Worm (Caenorhabditis elegans) whole organism, L1 larva: ENCODE data around the gene irk-3.

ENCODE experiments used
- F16B12.6 ChIP-seq: fragments of 150-350 bp; optimal IDR thresholded peaks from 2 replicates; lab custom pipeline; 2014; ENCODE audit warnings: missing biosample characterization, missing genetic modification characterization
- alr-1 ChIP-seq: fragments of 200-800 bp; sonication (Bioruptor generic); optimal IDR thresholded peaks from 2 replicates; lab custom pipeline; 2018; ENCODE audit warnings: borderline replicate concordance, mild to moderate bottlenecking, missing genetic modification characterization, missing compliant biosample characterization
- aly-2 ChIP-seq: fragments of 150-350 bp; optimal IDR thresholded peaks from 2 replicates; lab custom pipeline; 2014; ENCODE audit warnings: missing biosample characterization, missing genetic modification characterization
- ama-1 ChIP-seq: fragments of 150-350 bp; optimal IDR thresholded peaks from 2 replicates; lab custom pipeline; 2014
- blmp-1 ChIP-seq: fragments of 150-350 bp; optimal IDR thresholded peaks from 2 replicates; lab custom pipeline; 2014; ENCODE audit warnings: missing biosample characterization, missing genetic modification characterization
- ceh-8 ChIP-seq: fragments of 200-800 bp; sonication (Bioruptor generic); optimal IDR thresholded peaks from 2 replicates; lab custom pipeline; 2018; ENCODE audit warnings: mild to moderate bottlenecking, missing genetic modification characterization, moderate library complexity, missing compliant biosample characterization
- ceh-88 ChIP-seq: fragments of 200-800 bp; sonication (Bioruptor generic); IDR thresholded peaks from 2 replicates; pipeline ENCODE4 v1.3.6; 2022; ENCODE audit warnings: missing genetic modification characterization, missing compliant biosample characterization
- ces-1 ChIP-seq: fragments of 150-350 bp; optimal IDR thresholded peaks from 2 replicates; lab custom pipeline; 2014; ENCODE audit warnings: missing biosample characterization, missing genetic modification reagents, missing genetic modification characterization
- dpl-1 ChIP-seq, 3 experiments: fragments of 150-350 bp in 2 of 3; sonication (generic microtip) in 1 of 3; optimal IDR thresholded peaks; 2 replicates each; lab custom pipeline; 2014 to 2017; ENCODE audit warnings: missing biosample characterization in 3 of 3, missing genetic modification characterization in 3 of 3, missing genetic modification reagents in 3 of 3
- elt-2 ChIP-seq: sonication (generic microtip); optimal IDR thresholded peaks from 2 replicates; lab custom pipeline; 2016; ENCODE audit warnings: missing genetic modification characterization, mild to moderate bottlenecking, inconsistent platforms, missing compliant biosample characterization, missing genetic modification reagents
- elt-3 ChIP-seq, 6 experiments: fragments of 150-350 bp in 1 of 6; sonication (generic microtip); optimal IDR thresholded peaks; 2 replicates each; lab custom pipeline; 2017 to 2018; ENCODE audit warnings: missing biosample characterization in 6 of 6, missing genetic modification characterization in 6 of 6, inconsistent platforms in 1 of 6
- ets-5 ChIP-seq: fragments of 200-800 bp; sonication (Bioruptor generic); IDR thresholded peaks from 2 replicates; pipeline ENCODE4 v1.3.6; 2022; ENCODE audit warnings: missing genetic modification characterization, missing compliant biosample characterization
- fkh-10 ChIP-seq: sonication (generic microtip); optimal IDR thresholded peaks from 2 replicates; lab custom pipeline; 2017; ENCODE audit warnings: missing biosample characterization, missing genetic modification reagents, missing genetic modification characterization
- fkh-4 ChIP-seq: sonication (generic microtip); optimal IDR thresholded peaks from 2 replicates; lab custom pipeline; 2016; ENCODE audit warnings: missing compliant biosample characterization, missing genetic modification characterization, borderline replicate concordance
- fkh-8 ChIP-seq: sonication (generic microtip); optimal IDR thresholded peaks from 2 replicates; lab custom pipeline; 2016; ENCODE audit warnings: mild to moderate bottlenecking, missing genetic modification characterization, missing compliant biosample characterization
- hpl-2 ChIP-seq: fragments of 150-350 bp; optimal IDR thresholded peaks from 2 replicates; lab custom pipeline; 2014; ENCODE audit warnings: missing biosample characterization, missing genetic modification reagents, missing genetic modification characterization
- irx-1 ChIP-seq: sonication (generic microtip); optimal IDR thresholded peaks from 2 replicates; lab custom pipeline; 2016; ENCODE audit warnings: missing genetic modification characterization, missing compliant biosample characterization
- jun-1 ChIP-seq: fragments of 150-350 bp; optimal IDR thresholded peaks from 2 replicates; lab custom pipeline; 2014; ENCODE audit warnings: missing biosample characterization, missing genetic modification reagents, missing genetic modification characterization
- lin-13 ChIP-seq: fragments of 150-350 bp; optimal IDR thresholded peaks from 2 replicates; lab custom pipeline; 2014; ENCODE audit warnings: missing biosample characterization, missing genetic modification reagents, missing genetic modification characterization
- lin-14 ChIP-seq: fragments of 200-800 bp; sonication (Bioruptor generic); optimal IDR thresholded peaks from 2 replicates; lab custom pipeline; 2018; ENCODE audit warnings: mild to moderate bottlenecking, missing genetic modification characterization, moderate library complexity, missing compliant biosample characterization
- lin-35 ChIP-seq, 2 experiments: fragments of 150-350 bp; optimal IDR thresholded peaks; 2 replicates each; lab custom pipeline; 2014; ENCODE audit warnings: missing biosample characterization in 2 of 2, missing genetic modification characterization in 2 of 2, missing genetic modification reagents in 2 of 2
- lin-39 ChIP-seq: fragments of 150-350 bp; optimal IDR thresholded peaks from 2 replicates; lab custom pipeline; 2014; ENCODE audit warnings: missing biosample characterization, missing genetic modification reagents, missing genetic modification characterization
- mdl-1 ChIP-seq, 2 experiments: fragments of 150-350 bp; optimal IDR thresholded peaks; 2 replicates each; lab custom pipeline; 2014 to 2017; ENCODE audit warnings: missing biosample characterization in 2 of 2, missing genetic modification characterization in 2 of 2, inconsistent platforms in 1 of 2
- mef-2 ChIP-seq: fragments of 150-350 bp; optimal IDR thresholded peaks from 2 replicates; lab custom pipeline; 2014; ENCODE audit warnings: missing biosample characterization, missing genetic modification characterization
- nhr-11 ChIP-seq: fragments of 150-350 bp; optimal IDR thresholded peaks from 2 replicates; lab custom pipeline; 2014; ENCODE audit warnings: missing biosample characterization, missing genetic modification characterization
- nhr-71 ChIP-seq: sonication (generic microtip); optimal IDR thresholded peaks from 2 replicates; lab custom pipeline; 2016; ENCODE audit warnings: mild to moderate bottlenecking, missing genetic modification characterization, moderate library complexity, missing compliant biosample characterization
- nhr-85 ChIP-seq: sonication (generic microtip); peaks from one replicate; lab custom pipeline; 2016; ENCODE audit warnings: missing genetic modification characterization, inconsistent platforms, missing compliant biosample characterization
- pag-3 ChIP-seq: sonication (generic microtip); optimal IDR thresholded peaks from 2 replicates; lab custom pipeline; 2017; ENCODE audit warnings: missing genetic modification characterization, mild to moderate bottlenecking, missing compliant biosample characterization, antibody characterized with exemption, borderline replicate concordance; ENCODE audit not compliant: insufficient read depth
- pqm-1 ChIP-seq: sonication (generic microtip); optimal IDR thresholded peaks from 3 replicates; lab custom pipeline; 2017; ENCODE audit warnings: missing biosample characterization, missing genetic modification characterization
- skn-1 ChIP-seq: fragments of 150-350 bp; optimal IDR thresholded peaks from 2 replicates; lab custom pipeline; 2014; ENCODE audit warnings: missing biosample characterization, missing genetic modification characterization
- snpc-4 ChIP-seq: fragments of 150-350 bp; optimal IDR thresholded peaks from 2 replicates; lab custom pipeline; 2014; ENCODE audit warnings: missing biosample characterization, missing genetic modification characterization
- sptf-1 ChIP-seq: fragments of 150-350 bp; optimal IDR thresholded peaks from 2 replicates; lab custom pipeline; 2014; ENCODE audit warnings: missing biosample characterization, missing genetic modification characterization
- sup-37 ChIP-seq: fragments of 200-800 bp; sonication (Bioruptor generic); optimal IDR thresholded peaks from 2 replicates; lab custom pipeline; 2018; ENCODE audit warnings: mild to moderate bottlenecking, missing genetic modification characterization, missing compliant biosample characterization
- unc-62 ChIP-seq: fragments of 150-350 bp; optimal IDR thresholded peaks from 2 replicates; lab custom pipeline; 2014; ENCODE audit warnings: missing biosample characterization, missing genetic modification reagents, missing genetic modification characterization
- unc-86 ChIP-seq: sonication (generic microtip); optimal IDR thresholded peaks from 2 replicates; lab custom pipeline; 2016; ENCODE audit warnings: missing genetic modification characterization, missing compliant biosample characterization
- unc-98 ChIP-seq: fragments of 200-800 bp; sonication (Bioruptor generic); IDR thresholded peaks from 2 replicates; pipeline ENCODE4 v1.3.6; 2022; ENCODE audit warnings: missing genetic modification characterization, missing compliant biosample characterization
- vab-15 ChIP-seq: sonication (generic microtip); optimal IDR thresholded peaks from 2 replicates; lab custom pipeline; 2017; ENCODE audit warnings: missing genotype, mild to moderate bottlenecking, missing genetic modification characterization, missing compliant biosample characterization
- ztf-4 ChIP-seq: fragments of 150-350 bp; optimal IDR thresholded peaks from 2 replicates; lab custom pipeline; 2014; ENCODE audit warnings: missing biosample characterization, missing genetic modification characterization

Gene irk-3

DNA sequence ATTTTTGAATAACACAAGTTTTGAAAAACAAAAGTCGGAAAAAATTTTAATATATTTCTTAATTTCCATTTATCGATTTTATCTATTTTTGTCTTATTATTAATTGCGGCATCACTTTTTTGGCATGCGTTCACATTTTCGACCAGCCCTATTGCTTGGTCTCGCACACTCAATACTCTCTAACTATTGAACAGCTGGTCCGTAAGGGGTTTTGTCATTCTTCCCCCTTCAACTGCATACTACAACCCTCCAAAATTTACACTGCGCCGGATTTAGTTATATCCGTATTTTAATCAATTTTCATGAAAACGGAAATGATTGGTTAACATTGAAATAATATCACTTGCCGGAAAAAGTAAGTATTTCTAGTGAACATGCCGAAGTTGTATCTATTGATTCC is 42.8 kb downstream of the irk-3 start, which contains the start of gene C11H1.7:
C11H1.7 (plus strand) TSS at position 12 of the 400 bp plus-strand sequence.
- TF ChIP-seq mef-2 (tag; lab: Kevin White, UChicago) = no peak
- no peak for TF ChIP-seq ces-1 (GFP tag; lab: Kevin White, UChicago)
- TF ChIP-seq dpl-1 (GFP tag; optimal IDR thresholded peaks at IDR 0.05; lab: Kevin White, UChicago) = no peak

DNA sequence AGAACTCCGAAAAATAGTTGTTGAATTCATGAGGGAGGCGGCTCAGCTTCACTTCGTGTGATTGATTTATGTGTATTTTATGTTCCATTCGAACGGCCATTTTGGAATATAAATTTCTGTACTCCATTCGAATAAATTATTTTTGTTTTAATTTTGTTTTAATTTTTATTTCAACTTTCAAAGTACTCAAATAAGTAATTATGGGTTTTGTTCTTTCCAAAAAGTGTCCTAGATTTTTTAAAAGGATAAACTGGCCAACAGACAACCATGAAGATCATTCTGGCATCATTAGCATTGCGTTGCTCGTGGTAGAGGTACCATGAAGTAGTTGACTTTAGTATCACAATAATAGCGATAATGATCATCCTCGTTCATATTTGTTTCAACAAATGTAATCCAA is 43.6 kb downstream of the irk-3 start:
- TF ChIP-seq hpl-2 (GFP tag; lab: Kevin White, UChicago) (no peak), mdl-1 (tag; optimal IDR thresholded peaks at IDR 0.05; lab: Kevin White, UChicago) (no peak), vab-15 (no peak)

DNA sequence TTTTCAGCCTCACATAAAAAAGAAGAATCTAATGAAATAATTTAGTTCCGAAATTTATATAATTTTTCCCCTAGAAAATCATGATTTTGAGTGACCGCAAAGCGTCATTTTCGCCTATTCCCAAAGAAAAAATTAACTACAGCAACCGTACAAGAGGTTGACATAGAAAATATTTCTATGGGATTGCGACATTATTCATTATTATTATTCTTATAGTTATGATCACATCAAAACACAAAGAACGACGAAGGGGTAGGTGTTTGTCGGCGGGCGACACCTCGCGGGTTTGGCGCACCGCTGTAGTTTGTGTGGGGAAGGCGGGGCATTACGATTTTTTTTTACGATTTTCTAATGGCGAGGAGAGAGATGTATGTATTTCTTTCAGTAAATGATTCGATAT is 45.9 kb downstream of the irk-3 start:
- no peak for TF ChIP-seq jun-1 (tag; lab: Kevin White, UChicago)
- peak; percentile 84 for TF ChIP-seq snpc-4 (tag; lab: Kevin White, UChicago)
- peak; percentile 25 for TF ChIP-seq nhr-85 (tag; lab: Kevin White, UChicago)
- TF ChIP-seq nhr-71 = peak; percentile 57

DNA sequence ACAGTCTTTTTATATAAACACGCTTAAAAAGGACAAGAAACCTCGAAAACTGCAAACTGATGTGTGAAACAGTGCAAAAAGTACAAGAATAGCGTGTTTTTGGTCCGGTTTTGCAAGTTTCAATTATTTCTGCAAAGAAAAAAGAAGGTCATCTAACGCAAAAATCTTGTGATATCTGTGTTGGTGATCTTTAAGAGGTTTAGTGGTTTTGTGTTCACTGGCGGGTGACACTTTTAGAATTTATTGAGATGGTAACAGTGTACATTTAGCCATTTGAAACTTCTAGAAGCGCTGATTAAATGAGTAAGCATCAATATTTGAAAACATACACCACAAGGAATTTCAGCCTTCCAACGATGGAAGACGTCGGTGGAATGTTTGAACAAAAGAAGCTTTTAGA is 47.4 kb downstream of the irk-3 start:
- TF ChIP-seq blmp-1 (peak; percentile 8), elt-2 (tag; lab: Kevin White, UChicago) (no peak), skn-1 (tag; lab: Kevin White, UChicago) (no peak), lin-35 (GFP tag; optimal IDR thresholded peaks at IDR 0.05; lab: Kevin White, UChicago) (no peak), nhr-85 (tag; lab: Kevin White, UChicago) (peak; percentile 56), ztf-4 (no peak)

DNA sequence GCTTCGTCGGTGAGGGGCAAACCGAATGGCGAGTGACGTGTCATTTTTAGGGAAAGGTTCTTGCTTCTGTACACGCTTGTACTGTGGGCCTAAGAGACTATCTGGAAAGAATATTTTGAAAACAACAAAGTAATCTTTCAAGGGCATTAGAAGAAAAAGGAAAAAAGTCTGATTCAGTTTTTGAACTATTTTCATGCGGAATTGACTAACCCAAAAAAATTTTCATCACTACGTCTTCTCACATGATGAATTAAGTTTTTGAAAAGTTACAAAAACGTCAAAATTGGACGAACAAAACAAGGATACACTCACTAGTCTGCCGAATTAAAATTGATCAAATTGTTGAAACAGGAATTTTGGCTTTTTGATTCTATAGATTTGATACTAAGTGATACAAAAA is 49.9 kb downstream of the irk-3 start, which contains the start of gene C11H1.9:
C11H1.9 (minus strand) TSS at position 101 of the 400 bp plus-strand sequence.
- peak; percentile 32 for TF ChIP-seq nhr-85 (tag; lab: Kevin White, UChicago)
- no peak for TF ChIP-seq hpl-2 (GFP tag; lab: Kevin White, UChicago)
- TF ChIP-seq, all 84 proteins: peak for 1

DNA sequence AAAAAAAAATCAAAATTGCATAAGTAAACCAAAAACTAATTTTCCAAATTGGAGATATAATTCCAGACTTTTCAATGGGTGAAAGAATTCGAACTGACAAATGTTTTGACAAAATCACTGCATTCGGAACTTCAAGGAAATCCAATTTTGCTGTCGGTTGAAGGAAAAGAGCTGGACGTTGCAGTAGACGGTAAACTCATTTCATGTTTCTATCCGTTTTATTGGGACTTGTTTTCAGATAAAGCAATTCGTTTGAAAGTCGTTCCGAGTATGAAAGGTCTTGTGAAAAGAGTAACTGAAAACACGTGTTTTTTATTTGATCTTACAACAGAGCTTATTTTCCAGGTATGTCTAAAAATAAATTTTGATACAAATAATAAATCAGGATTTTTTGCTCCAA is 54.1 kb downstream of the irk-3 start:
- TF ChIP-seq fkh-10 (GFP tag; lab: Kevin White, UChicago) (peak; percentile 51), alr-1 (tag; lab: Kevin White, UChicago) (no peak), lin-14 (GFP tag; lab: Kevin White, UChicago) (peak; percentile 6)

DNA sequence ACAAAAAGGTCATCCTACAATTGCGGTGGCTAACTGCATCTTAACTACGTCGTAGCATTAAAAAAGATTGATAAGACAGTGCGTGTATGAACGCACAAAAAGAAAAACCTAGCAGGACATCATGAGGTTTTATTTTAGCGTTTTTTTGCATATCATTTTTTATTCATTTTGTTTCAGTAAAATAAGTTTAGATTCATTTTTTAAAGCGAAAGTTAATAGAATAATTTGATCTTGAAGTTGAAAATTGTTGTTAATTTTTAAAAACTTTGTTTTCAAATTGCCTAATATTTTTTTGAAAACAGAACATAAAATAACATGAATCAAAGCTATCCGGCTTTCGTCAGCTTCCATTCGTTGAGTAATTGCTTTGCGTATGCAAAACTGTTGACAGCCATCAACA is 56.6 kb downstream of the irk-3 start, which contains the start of gene prx-1:
prx-1 (plus strand) TSS at position 301 of the 400 bp plus-strand sequence.
- TF ChIP-seq sptf-1 (tag; lab: Kevin White, UChicago) (no peak), irx-1 (tag; lab: Kevin White, UChicago) (no peak), nhr-71 (no peak), pqm-1 (tag; lab: Kevin White, UChicago) (no peak), lin-13 (no peak), elt-3 (tag; optimal IDR thresholded peaks at IDR 0.05; lab: Kevin White, UChicago) (peak in 1 of 6 experiments; percentile 14), ceh-8 (GFP tag; lab: Kevin White, UChicago) (no peak)

DNA sequence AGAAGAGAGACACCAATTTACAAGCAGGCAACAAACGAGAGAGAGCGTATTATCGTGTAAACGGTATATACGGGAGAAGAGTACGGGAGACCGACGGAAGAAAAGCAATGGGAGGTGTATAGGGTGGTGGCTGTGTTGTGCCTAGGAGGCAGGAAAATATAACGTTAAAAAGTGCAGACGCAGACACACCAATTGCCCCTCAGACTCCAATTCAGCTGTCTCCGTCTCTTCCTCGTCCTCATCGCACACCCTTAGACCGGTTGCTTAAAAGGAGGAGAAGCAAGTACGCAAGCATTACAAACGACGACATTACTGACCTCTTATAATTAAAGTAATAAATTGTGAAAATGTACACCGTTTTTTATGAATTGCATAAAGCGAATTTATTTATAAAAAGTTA is 57.8 kb downstream of the irk-3 start:
- TF ChIP-seq F16B12.6 (tag; lab: Kevin White, UChicago) (peak; percentile 85), unc-86 (tag; lab: Kevin White, UChicago) (peak; percentile 57), vab-15 (peak; percentile 58), sptf-1 (tag; lab: Kevin White, UChicago) (no peak), lin-13 (peak; percentile 96), ces-1 (GFP tag; lab: Kevin White, UChicago) (no peak), aly-2 (tag; lab: Kevin White, UChicago) (no peak), lin-39 (tag; lab: Kevin White, UChicago) (no peak), ceh-88 (no peak), sup-37 (GFP tag; lab: Kevin White, UChicago) (no peak), dpl-1 (GFP tag; optimal IDR thresholded peaks at IDR 0.05; lab: Kevin White, UChicago) (peak in 2 of 3 experiments; percentile 24 to 51), fkh-4 (tag; lab: Kevin White, UChicago) (no peak), unc-62 (no peak), ets-5 (GFP tag; lab: Robert Waterston, UW) (no peak), elt-3 (tag; optimal IDR thresholded peaks at IDR 0.05; lab: Kevin White, UChicago) (peak in 3 of 6 experiments; percentile 16 to 44 (median 22)), pag-3 (tag; lab: Kevin White, UChicago) (no peak), nhr-11 (tag; lab: Kevin White, UChicago) (no peak), fkh-8 (tag; lab: Kevin White, UChicago) (peak; percentile 76), ama-1 (lab: Kevin White, UChicago) (no peak), unc-98 (GFP tag; lab: Robert Waterston, UW) (no peak)
